Worm (Caenorhabditis elegans) whole organism, L2 larva: ENCODE data around the gene Y39G8B.7.

ENCODE experiments used
- F13H6.1 ChIP-seq: sonication (generic microtip); optimal IDR thresholded peaks from 2 replicates; lab custom pipeline; 2016; ENCODE audit warnings: missing genetic modification characterization, missing compliant biosample characterization
- R02D3.7 ChIP-seq: fragments of 150-350 bp; optimal IDR thresholded peaks from 2 replicates; lab custom pipeline; 2014; ENCODE audit warnings: missing biosample characterization, missing genetic modification characterization
- Y55F3AM.14 ChIP-seq: fragments of 200-800 bp; sonication (Bioruptor generic); optimal IDR thresholded peaks from 2 replicates; lab custom pipeline; 2018; ENCODE audit warnings: mild to moderate bottlenecking, missing genetic modification characterization, missing compliant biosample characterization
- ZK546.5 ChIP-seq: sonication (generic microtip); optimal IDR thresholded peaks from 2 replicates; lab custom pipeline; 2017; ENCODE audit warnings: missing biosample characterization, missing genetic modification characterization
- alr-1 ChIP-seq: fragments of 150-350 bp; optimal IDR thresholded peaks from 2 replicates; lab custom pipeline; 2014; ENCODE audit warnings: missing biosample characterization, missing genetic modification characterization
- blmp-1 ChIP-seq: sonication (generic microtip); optimal IDR thresholded peaks from 2 replicates; lab custom pipeline; 2017; ENCODE audit warnings: missing genetic modification characterization, mild to moderate bottlenecking, missing compliant biosample characterization, antibody characterized with exemption, moderate library complexity; ENCODE audit not compliant: insufficient read depth
- ceh-82 ChIP-seq: fragments of 150-350 bp; optimal IDR thresholded peaks from 2 replicates; lab custom pipeline; 2014; ENCODE audit warnings: missing biosample characterization, missing genetic modification characterization
- dmd-4 ChIP-seq: sonication (generic microtip); optimal IDR thresholded peaks from 2 replicates; lab custom pipeline; 2017; ENCODE audit warnings: missing biosample characterization, missing genetic modification characterization
- elt-3 ChIP-seq: sonication (generic microtip); optimal IDR thresholded peaks from 2 replicates; lab custom pipeline; 2017; ENCODE audit warnings: missing biosample characterization, missing genetic modification characterization
- fos-1 ChIP-seq: fragments of 150-350 bp; optimal IDR thresholded peaks from 2 replicates; lab custom pipeline; 2014; ENCODE audit warnings: missing biosample characterization, missing genetic modification characterization
- gmeb-1 ChIP-seq: fragments of 150-350 bp; optimal IDR thresholded peaks from 2 replicates; lab custom pipeline; 2014; ENCODE audit warnings: missing biosample characterization, missing genetic modification characterization
- lin-11 ChIP-seq: fragments of 150-350 bp; sonication (generic microtip); optimal IDR thresholded peaks from 2 replicates; lab custom pipeline; 2014; ENCODE audit warnings: missing biosample characterization, missing genetic modification characterization, inconsistent platforms, mixed read lengths
- lin-39 ChIP-seq: fragments of 150-350 bp; optimal IDR thresholded peaks from 2 replicates; lab custom pipeline; 2014; ENCODE audit warnings: missing biosample characterization, missing genetic modification reagents, missing genetic modification characterization
- mab-5 ChIP-seq: fragments of 150-350 bp; optimal IDR thresholded peaks from 2 replicates; lab custom pipeline; 2014; ENCODE audit warnings: missing biosample characterization, missing genetic modification characterization
- mbf-1 ChIP-seq: sonication (generic microtip); optimal IDR thresholded peaks from 2 replicates; lab custom pipeline; 2017; ENCODE audit warnings: missing biosample characterization, missing genetic modification characterization
- mdl-1 ChIP-seq, 2 experiments: fragments of 150-350 bp in 1 of 2; sonication (generic microtip) in 1 of 2; optimal IDR thresholded peaks; 2 replicates each; lab custom pipeline; 2017; ENCODE audit warnings: missing biosample characterization in 2 of 2, missing genetic modification characterization in 2 of 2
- nhr-10 ChIP-seq: sonication (generic microtip); optimal IDR thresholded peaks from 2 replicates; lab custom pipeline; 2017; ENCODE audit warnings: missing biosample characterization, missing genetic modification characterization
- nhr-11 ChIP-seq: fragments of 150-350 bp; optimal IDR thresholded peaks from 2 replicates; lab custom pipeline; 2014; ENCODE audit warnings: missing biosample characterization, missing genetic modification characterization
- nhr-12 ChIP-seq: fragments of 150-350 bp; optimal IDR thresholded peaks from 2 replicates; lab custom pipeline; 2014; ENCODE audit warnings: missing biosample characterization, missing genetic modification characterization
- nhr-129 ChIP-seq: fragments of 150-350 bp; optimal IDR thresholded peaks from 2 replicates; lab custom pipeline; 2014; ENCODE audit warnings: missing biosample characterization, missing genetic modification characterization
- nhr-21 ChIP-seq: fragments of 150-350 bp; optimal IDR thresholded peaks from 2 replicates; lab custom pipeline; 2014; ENCODE audit warnings: missing biosample characterization, missing genetic modification characterization
- nhr-23 ChIP-seq: fragments of 150-350 bp; optimal IDR thresholded peaks from 2 replicates; lab custom pipeline; 2014; ENCODE audit warnings: missing biosample characterization, missing genetic modification reagents, missing genetic modification characterization
- nhr-6 ChIP-seq: fragments of 150-350 bp; optimal IDR thresholded peaks from 2 replicates; lab custom pipeline; 2014; ENCODE audit warnings: missing biosample characterization, missing genetic modification characterization
- nhr-77 ChIP-seq: fragments of 150-350 bp; optimal IDR thresholded peaks from 2 replicates; lab custom pipeline; 2014; ENCODE audit warnings: missing biosample characterization, missing genetic modification characterization
- peb-1 ChIP-seq: fragments of 150-350 bp; optimal IDR thresholded peaks from 2 replicates; lab custom pipeline; 2014; ENCODE audit warnings: missing biosample characterization, missing genetic modification characterization
- sem-4 ChIP-seq: fragments of 150-350 bp; optimal IDR thresholded peaks from 2 replicates; lab custom pipeline; 2014; ENCODE audit warnings: missing biosample characterization, missing genetic modification reagents, missing genetic modification characterization
- sma-9 ChIP-seq, 2 experiments: fragments of 150-350 bp in 1 of 2; sonication (generic microtip) in 1 of 2; optimal IDR thresholded peaks; 2 replicates each; lab custom pipeline; 2014 to 2016; ENCODE audit warnings: missing genetic modification characterization in 2 of 2, mild to moderate bottlenecking in 1 of 2, missing biosample characterization in 1 of 2, missing compliant biosample characterization in 1 of 2, missing genetic modification reagents in 1 of 2, moderate library complexity in 1 of 2
- snpc-4 ChIP-seq: fragments of 150-350 bp; optimal IDR thresholded peaks from 2 replicates; lab custom pipeline; 2014; ENCODE audit warnings: missing biosample characterization, missing genetic modification characterization
- unc-39 ChIP-seq: fragments of 150-350 bp; optimal IDR thresholded peaks from 2 replicates; lab custom pipeline; 2014; ENCODE audit warnings: missing biosample characterization, missing genetic modification characterization
- unc-55 ChIP-seq: fragments of 150-350 bp; sonication (generic microtip); optimal IDR thresholded peaks from 3 replicates; lab custom pipeline; 2014; ENCODE audit warnings: missing biosample characterization, missing genetic modification reagents, missing genetic modification characterization
- zag-1 ChIP-seq: fragments of 150-350 bp; optimal IDR thresholded peaks from 2 replicates; lab custom pipeline; 2014; ENCODE audit warnings: missing biosample characterization, missing genetic modification characterization
- ztf-1 ChIP-seq: fragments of 200-800 bp; sonication (Bioruptor generic); conservative IDR thresholded peaks from 2 replicates; pipeline ENCODE4 v1.3.6; 2022; ENCODE audit warnings: missing genetic modification characterization, missing compliant biosample characterization
- ztf-11 ChIP-seq: sonication (generic microtip); optimal IDR thresholded peaks from 2 replicates; lab custom pipeline; 2017; ENCODE audit warnings: missing biosample characterization, missing genetic modification characterization

The Y39G8B.7 gene

ce11 chrII:13997989-13998388 is 3.2 kb upstream of the Y39G8B.7 start:
- TF ChIP-seq alr-1 (no peak), nhr-77 (tag; lab: Kevin White, UChicago) (no peak), dmd-4 (tag; lab: Kevin White, UChicago) (no peak), R02D3.7 (tag; lab: Kevin White, UChicago) (no peak), nhr-10 (no peak), peb-1 (no peak), nhr-6 (no peak), nhr-11 (tag; lab: Kevin White, UChicago) (no peak), mab-5 (no peak), lin-39 (tag; lab: Kevin White, UChicago) (no peak), unc-39 (tag; lab: Kevin White, UChicago) (no peak)
- TF ChIP-seq, all 48 proteins: peak for 0

ce11 chrII:13997477-13997876 is 2.6 kb upstream of the Y39G8B.7 start, which contains the start of gene F01D5.1:
Gene F01D5.1 (minus strand): TSS chrII:13997581.
- TF ChIP-seq nhr-6 (no peak), sma-9 (GFP tag; optimal IDR thresholded peaks at IDR 0.05; lab: Kevin White, UChicago) (peak; percentile 56), sma-9 (tag; optimal IDR thresholded peaks at IDR 0.05; lab: Kevin White, UChicago) (no peak), unc-55 (GFP tag; lab: Kevin White, UChicago) (no peak), fos-1 (tag; lab: Kevin White, UChicago) (peak; percentile 42)

ce11 chrII:13991741-13992140 is 3.1 kb downstream of the Y39G8B.7 start, which contains the start of gene Y39G8B.5:
Gene Y39G8B.5 (minus strand): TSS chrII:13991841.
- TF ChIP-seq ZK546.5 (no peak), snpc-4 (tag; lab: Kevin White, UChicago) (no peak), gmeb-1 (tag; lab: Kevin White, UChicago) (no peak), nhr-6 (no peak), lin-11 (tag; lab: Kevin White, UChicago) (no peak), mdl-1 (tag; optimal IDR thresholded peaks at IDR 0.05; lab: Kevin White, UChicago) (no peak), R02D3.7 (tag; lab: Kevin White, UChicago) (no peak), sem-4 (no peak), nhr-23 (tag; lab: Kevin White, UChicago) (no peak), alr-1 (no peak), blmp-1 (tag; lab: Kevin White, UChicago) (no peak), mbf-1 (tag; lab: Kevin White, UChicago) (no peak), nhr-12 (tag; lab: Kevin White, UChicago) (no peak), ceh-82 (tag; lab: Kevin White, UChicago) (no peak), elt-3 (tag; lab: Kevin White, UChicago) (no peak), nhr-11 (tag; lab: Kevin White, UChicago) (no peak), ztf-11 (tag; lab: Kevin White, UChicago) (no peak)

ce11 chrII:13984551-13984950 is 10.3 kb downstream of the Y39G8B.7 start, which contains the start of gene sre-47:
Gene sre-47 (minus strand): TSS chrII:13984651.
- TF ChIP-seq F13H6.1 (tag; lab: Kevin White, UChicago) (no peak), sem-4 (no peak), peb-1 (no peak), Y55F3AM.14 (GFP tag; lab: Kevin White, UChicago) (no peak), nhr-23 (tag; lab: Kevin White, UChicago) (no peak), nhr-129 (tag; lab: Kevin White, UChicago) (no peak), zag-1 (tag; lab: Kevin White, UChicago) (no peak), nhr-77 (tag; lab: Kevin White, UChicago) (no peak), ztf-1 (no peak), nhr-21 (tag; lab: Kevin White, UChicago) (no peak), gmeb-1 (tag; lab: Kevin White, UChicago) (no peak), ztf-11 (tag; lab: Kevin White, UChicago) (no peak), nhr-12 (tag; lab: Kevin White, UChicago) (no peak), dmd-4 (tag; lab: Kevin White, UChicago) (no peak)
- TF ChIP-seq, all 48 proteins: peak for 0

- TF ChIP-seq gmeb-1 (tag; lab: Kevin White, UChicago) (no peak), fos-1 (tag; lab: Kevin White, UChicago) (peak; percentile 74)
These were observed 11.9 kb downstream of the Y39G8B.7 start, which contains the start of the genes Y39G8B.13 and Y39G8B.10 for ce11 chrII:13982923-13983322. Gene Y39G8B.13 (minus strand): TSS chrII:13983047. Gene Y39G8B.10 (minus strand): TSS chrII:13983115.
